Fruit fly (Drosophila melanogaster) whole organism, embryonic: ENCODE data around the gene fz4.
A peak's percentile ranks its signal among the peaks of the same experiment; 100 is the strongest.

ENCODE experiments used
- B-H1 ChIP-seq: fragments of 200-800 bp; sonication (Bioruptor generic); IDR thresholded peaks from 3 replicates; pipeline ENCODE4 v1.3.6; 2022; ENCODE audit warnings: missing biosample characterization, missing genetic modification characterization
- BEAF-32 ChIP-seq: fragments of 200-800 bp; sonication (Bioruptor generic); optimal IDR thresholded peaks from 3 replicates; lab custom pipeline; 2017; ENCODE audit warnings: missing biosample characterization, missing genetic modification characterization, mild to moderate bottlenecking, moderate library complexity, missing genetic modification reagents
- CG10565 ChIP-seq: fragments of 200-800 bp; sonication (Bioruptor generic); optimal IDR thresholded peaks from 3 replicates; lab custom pipeline; 2016; ENCODE audit warnings: missing biosample characterization, mild to moderate bottlenecking, missing genetic modification characterization
- CG12104 ChIP-seq: fragments of 200-800 bp; sonication (Bioruptor generic); optimal IDR thresholded peaks from 3 replicates; lab custom pipeline; 2016; ENCODE audit warnings: missing biosample characterization, missing genetic modification characterization
- CG13296 ChIP-seq: fragments of 200-800 bp; sonication (Bioruptor generic); optimal IDR thresholded peaks from 3 replicates; lab custom pipeline; 2018; ENCODE audit warnings: missing biosample characterization, mild to moderate bottlenecking, missing genetic modification characterization
- CG15479 ChIP-seq: fragments of 200-800 bp; sonication (Bioruptor generic); optimal IDR thresholded peaks from 3 replicates; lab custom pipeline; 2019; ENCODE audit warnings: missing biosample characterization, mild to moderate bottlenecking, missing genetic modification characterization, moderate library complexity
- CG15514 ChIP-seq: fragments of 200-800 bp; sonication (Bioruptor generic); optimal IDR thresholded peaks from 3 replicates; lab custom pipeline; 2017; ENCODE audit warnings: missing biosample characterization, missing genetic modification characterization, mild to moderate bottlenecking, moderate library complexity, missing genetic modification reagents
- CG17328 ChIP-seq: fragments of 200-800 bp; sonication (Bioruptor generic); IDR thresholded peaks from 2 replicates; pipeline ENCODE4 v1.3.6; 2022; ENCODE audit warnings: missing biosample characterization, missing genetic modification characterization
- CG17912 ChIP-seq: fragments of 200-800 bp; sonication (Bioruptor generic); optimal IDR thresholded peaks from 2 replicates; lab custom pipeline; 2018; ENCODE audit warnings: missing biosample characterization, mild to moderate bottlenecking, missing genetic modification characterization
- CG18764 ChIP-seq: fragments of 200-800 bp; sonication (Bioruptor generic); optimal IDR thresholded peaks from 3 replicates; lab custom pipeline; 2016; ENCODE audit warnings: missing biosample characterization, missing genetic modification characterization
- CG2712 ChIP-seq: fragments of 200-800 bp; optimal IDR thresholded peaks from 3 replicates; lab custom pipeline; 2019; ENCODE audit warnings: missing biosample characterization, mild to moderate bottlenecking, missing genetic modification characterization, moderate library complexity
- CG3065 ChIP-seq: fragments of 200-800 bp; sonication (Bioruptor generic); optimal IDR thresholded peaks from 2 replicates; lab custom pipeline; 2016; ENCODE audit warnings: missing biosample characterization, missing genetic modification characterization
- CG31388 ChIP-seq: fragments of 200-800 bp; sonication (Bioruptor generic); optimal IDR thresholded peaks from 2 replicates; lab custom pipeline; 2016; ENCODE audit warnings: missing biosample characterization, missing genetic modification characterization
- CG34224 ChIP-seq: fragments of 200-800 bp; sonication (Bioruptor generic); IDR thresholded peaks from 3 replicates; pipeline ENCODE4 v1.3.6; 2022; ENCODE audit warnings: missing biosample characterization, missing genetic modification characterization; ENCODE audit not compliant: partially characterized antibody
- CG4282 ChIP-seq: fragments of 200-800 bp; sonication (Bioruptor generic); optimal IDR thresholded peaks from 2 replicates; lab custom pipeline; 2016; ENCODE audit warnings: missing biosample characterization, missing genetic modification characterization
- CG5180 ChIP-seq: fragments of 200-800 bp; sonication (Bioruptor generic); optimal IDR thresholded peaks from 3 replicates; lab custom pipeline; 2017; ENCODE audit warnings: missing biosample characterization, missing genetic modification characterization, mild to moderate bottlenecking, moderate library complexity, missing genetic modification reagents
- CG6654 ChIP-seq: fragments of 200-800 bp; sonication (Bioruptor generic); optimal IDR thresholded peaks from 2 replicates; lab custom pipeline; 2017; ENCODE audit warnings: missing biosample characterization, mild to moderate bottlenecking, missing genetic modification characterization
- CG6765 ChIP-seq: fragments of 200-800 bp; sonication (Bioruptor generic); optimal IDR thresholded peaks from 3 replicates; lab custom pipeline; 2017; ENCODE audit warnings: missing biosample characterization, mild to moderate bottlenecking, missing genetic modification characterization
- CG6813 ChIP-seq: fragments of 200-800 bp; sonication (Bioruptor generic); optimal IDR thresholded peaks from 2 replicates; lab custom pipeline; 2017; ENCODE audit warnings: missing biosample characterization, missing genetic modification characterization, mild to moderate bottlenecking, moderate library complexity, missing genetic modification reagents
- CG9876 ChIP-seq: fragments of 200-800 bp; sonication (Bioruptor generic); optimal IDR thresholded peaks from 2 replicates; lab custom pipeline; 2016; ENCODE audit warnings: missing biosample characterization, missing genetic modification characterization
- CoRest ChIP-seq: fragments of 200-800 bp; sonication (Bioruptor generic); optimal IDR thresholded peaks from 3 replicates; lab custom pipeline; 2018; ENCODE audit warnings: missing biosample characterization, mild to moderate bottlenecking, missing genetic modification characterization, moderate library complexity
- D ChIP-seq, 2 experiments: fragments of 200-800 bp in 1 of 2; fragments of >200 bp in 1 of 2; sonication (Bioruptor generic) in 1 of 2; optimal IDR thresholded peaks; 2 replicates in 1 of 2; 3 replicates in 1 of 2; lab custom pipeline; 2017; ENCODE audit warnings: mild to moderate bottlenecking in 1 of 2, missing biosample characterization in 1 of 2, missing genetic modification characterization in 1 of 2, missing genetic modification reagents in 1 of 2
- D19B ChIP-seq: fragments of 200-800 bp; sonication (Bioruptor generic); optimal IDR thresholded peaks from 2 replicates; lab custom pipeline; 2017; ENCODE audit warnings: missing biosample characterization, mild to moderate bottlenecking, missing genetic modification characterization
- E2f1 ChIP-seq: fragments of 200-800 bp; sonication (Bioruptor generic); IDR thresholded peaks from 2 replicates; pipeline ENCODE4 v1.3.6; 2022; ENCODE audit warnings: missing biosample characterization, missing genetic modification characterization
- Eip74EF ChIP-seq, 2 experiments: fragments of 200-800 bp in 1 of 2; fragments of >200 bp in 1 of 2; sonication (Bioruptor generic) in 1 of 2; optimal IDR thresholded peaks; 2 replicates each; lab custom pipeline; 2017 to 2019; ENCODE audit warnings: missing biosample characterization in 2 of 2, missing genetic modification characterization in 2 of 2, mild to moderate bottlenecking in 1 of 2, moderate library complexity in 1 of 2
- Fer2 ChIP-seq: fragments of 200-800 bp; sonication (Bioruptor generic); optimal IDR thresholded peaks from 2 replicates; lab custom pipeline; 2018; ENCODE audit warnings: missing biosample characterization, mild to moderate bottlenecking, missing genetic modification characterization, moderate library complexity
- HLH4C ChIP-seq: fragments of 200-800 bp; sonication (Bioruptor generic); IDR thresholded peaks from 3 replicates; pipeline ENCODE4 v1.3.6; 2022; ENCODE audit warnings: missing biosample characterization, missing genetic modification characterization; ENCODE audit not compliant: partially characterized antibody
- Hr39 ChIP-seq: fragments of >200 bp; optimal IDR thresholded peaks from 2 replicates; lab custom pipeline; 2017
- MBD-R2 ChIP-seq: fragments of 200-800 bp; sonication (Bioruptor generic); IDR thresholded peaks from 2 replicates; pipeline ENCODE4 v1.3.6; 2022; ENCODE audit warnings: missing biosample characterization, missing genetic modification characterization
- Med ChIP-seq: fragments of 200-800 bp; sonication (Bioruptor generic); peaks from one replicate; lab custom pipeline; 2016; ENCODE audit warnings: missing biosample characterization, missing genetic modification characterization, mild to moderate bottlenecking, inconsistent platforms, moderate library complexity
- Opbp ChIP-seq: fragments of 200-800 bp; sonication (Bioruptor generic); IDR thresholded peaks from 3 replicates; pipeline ENCODE4 v1.3.6; 2022; ENCODE audit warnings: missing biosample characterization, missing genetic modification characterization; ENCODE audit not compliant: partially characterized antibody
- Poxn ChIP-seq: fragments of 200-800 bp; sonication (Bioruptor generic); IDR thresholded peaks from 2 replicates; pipeline ENCODE4 v1.3.6; 2022; ENCODE audit warnings: missing biosample characterization, missing genetic modification characterization
- YL-1 ChIP-seq: fragments of 200-800 bp; sonication (Bioruptor generic); optimal IDR thresholded peaks from 3 replicates; lab custom pipeline; 2017; ENCODE audit warnings: missing biosample characterization, mild to moderate bottlenecking, missing genetic modification characterization
- al ChIP-seq: fragments of 200-800 bp; sonication (Bioruptor generic); IDR thresholded peaks from 2 replicates; pipeline ENCODE4 v1.3.6; 2022; ENCODE audit warnings: missing biosample characterization, missing genetic modification characterization
- cas ChIP-seq: fragments of 200-800 bp; sonication (Bioruptor generic); IDR thresholded peaks from 2 replicates; pipeline ENCODE4 v1.3.6; 2022; ENCODE audit warnings: missing biosample characterization, missing genetic modification characterization
- caup ChIP-seq: fragments of 200-800 bp; sonication (Bioruptor generic); optimal IDR thresholded peaks from 3 replicates; lab custom pipeline; 2017; ENCODE audit warnings: missing biosample characterization, mild to moderate bottlenecking, missing genetic modification characterization, moderate library complexity; ENCODE audit not compliant: severe bottlenecking
- disco-r ChIP-seq: fragments of 200-800 bp; sonication (Bioruptor generic); optimal IDR thresholded peaks from 2 replicates; lab custom pipeline; 2016; ENCODE audit warnings: missing biosample characterization, missing genetic modification characterization
- dmrt99B ChIP-seq: fragments of 200-800 bp; sonication (Bioruptor generic); optimal IDR thresholded peaks from 2 replicates; lab custom pipeline; 2018; ENCODE audit warnings: missing biosample characterization, mild to moderate bottlenecking, missing genetic modification characterization, moderate library complexity
- dpn ChIP-seq, 2 experiments: fragments of 200-800 bp; sonication (Bioruptor generic); optimal IDR thresholded peaks; 3 replicates each; lab custom pipeline; 2016; ENCODE audit warnings: missing biosample characterization in 2 of 2, missing genetic modification characterization in 2 of 2
- jumu ChIP-seq: fragments of 200-800 bp; sonication (Bioruptor generic); optimal IDR thresholded peaks from 3 replicates; lab custom pipeline; 2016; ENCODE audit warnings: missing biosample characterization, missing genetic modification characterization
- lola ChIP-seq, 3 experiments: fragments of >200 bp in 2 of 3; fragments of 200-800 bp in 1 of 3; sonication (Bioruptor generic) in 1 of 3; optimal IDR thresholded peaks; 2 replicates each; lab custom pipeline; 2017 to 2019; ENCODE audit warnings: missing biosample characterization in 3 of 3, missing genetic modification characterization in 3 of 3, mild to moderate bottlenecking in 1 of 3, moderate library complexity in 1 of 3
- nerfin-1 ChIP-seq: fragments of 200-800 bp; sonication (Bioruptor generic); optimal IDR thresholded peaks from 3 replicates; lab custom pipeline; 2019; ENCODE audit warnings: missing biosample characterization, mild to moderate bottlenecking, missing genetic modification characterization, moderate library complexity
- oc ChIP-seq: fragments of 200-800 bp; sonication (Bioruptor generic); optimal IDR thresholded peaks from 2 replicates; lab custom pipeline; 2018; ENCODE audit warnings: missing biosample characterization, mild to moderate bottlenecking, missing genetic modification characterization, moderate library complexity
- onecut ChIP-seq: fragments of 200-800 bp; sonication (Bioruptor generic); IDR thresholded peaks from 2 replicates; pipeline ENCODE4 v1.3.6; 2022; ENCODE audit warnings: missing biosample characterization, missing genetic modification characterization
- pzg ChIP-seq: fragments of 200-800 bp; sonication (Bioruptor generic); optimal IDR thresholded peaks from 3 replicates; lab custom pipeline; 2018; ENCODE audit warnings: missing biosample characterization, mild to moderate bottlenecking, missing genetic modification characterization, moderate library complexity
- sens ChIP-seq: fragments of 200-800 bp; sonication (Bioruptor generic); peaks from one replicate; lab custom pipeline; 2016; ENCODE audit warnings: missing biosample characterization, missing genetic modification characterization
- sima ChIP-seq: fragments of 200-800 bp; sonication (Bioruptor generic); optimal IDR thresholded peaks from 2 replicates; lab custom pipeline; 2016; ENCODE audit warnings: missing biosample characterization, missing genetic modification characterization
- sisA ChIP-seq: fragments of 200-800 bp; sonication (Bioruptor generic); IDR thresholded peaks from 2 replicates; pipeline ENCODE4 v1.3.6; 2022; ENCODE audit warnings: missing biosample characterization, missing genetic modification characterization
- stwl ChIP-seq: fragments of 200-800 bp; sonication (Bioruptor generic); optimal IDR thresholded peaks from 3 replicates; lab custom pipeline; 2018; ENCODE audit warnings: missing biosample characterization, mild to moderate bottlenecking, missing genetic modification characterization, moderate library complexity
- trh ChIP-seq: fragments of 200-800 bp; sonication (Bioruptor generic); optimal IDR thresholded peaks from 2 replicates; lab custom pipeline; 2016; ENCODE audit warnings: missing biosample characterization, missing genetic modification characterization

fz4 gene

dm6 chrX:7117729-7118128 lies 7.6 kb upstream of the fz4 start (continued):
- peak; percentile 34 for TF ChIP-seq nerfin-1 (tag; lab: Kevin White, UChicago)
- no peak for TF ChIP-seq CG31388
- no peak for TF ChIP-seq CG17912 (GFP tag; lab: Kevin White, UChicago)
- TF ChIP-seq MBD-R2 (GFP tag; lab: Robert Waterston, UW): no peak; the same call in 1 of the 2 replicates
- TF ChIP-seq al (GFP tag; lab: Robert Waterston, UW): no peak
- peak; percentile 13 for TF ChIP-seq oc (tag; lab: Kevin White, UChicago)
- TF ChIP-seq E2f1 (GFP tag; lab: Robert Waterston, UW): peak; percentile 57
- TF ChIP-seq dpn (GFP tag; optimal IDR thresholded peaks at IDR 0.05; lab: Kevin White, UChicago): peak in 1 of 2 experiments; percentile 56
- TF ChIP-seq CG12104 (GFP tag; lab: Kevin White, UChicago): peak; percentile 49
- no peak for TF ChIP-seq YL-1 (GFP tag; lab: Kevin White, UChicago)
- TF ChIP-seq trh (GFP tag; lab: Kevin White, UChicago): no peak
- TF ChIP-seq CG18764 (GFP tag; lab: Kevin White, UChicago): peak; percentile 30
- TF ChIP-seq Eip74EF (GFP tag; optimal IDR thresholded peaks at IDR 0.05; lab: Kevin White, UChicago): no peak
- no peak for TF ChIP-seq CG10565
- TF ChIP-seq onecut (GFP tag; lab: Robert Waterston, UW): peak; percentile 50
- peak; percentile 11 for TF ChIP-seq stwl (tag; lab: Kevin White, UChicago)
- peak; percentile 77 for TF ChIP-seq CG6813 (GFP tag; lab: Kevin White, UChicago)
- TF ChIP-seq HLH4C (GFP tag; lab: Robert Waterston, UW): no peak
- no peak for TF ChIP-seq CG6654 (GFP tag; lab: Kevin White, UChicago)
- peak; percentile 32 for TF ChIP-seq Fer2 (tag; lab: Kevin White, UChicago)
- TF ChIP-seq B-H1 (GFP tag; lab: Robert Waterston, UW): no peak
- TF ChIP-seq CG6765 (GFP tag; lab: Kevin White, UChicago): peak; percentile 53
- peak; percentile 35 for TF ChIP-seq caup
- no peak for TF ChIP-seq Opbp (GFP tag; lab: Robert Waterston, UW)
- no peak for TF ChIP-seq D (optimal IDR thresholded peaks at IDR 0.05; lab: Kevin White, UChicago)
- peak; percentile 45 for TF ChIP-seq D (GFP tag; optimal IDR thresholded peaks at IDR 0.05; lab: Kevin White, UChicago)
- no peak for TF ChIP-seq Hr39 (lab: Kevin White, UChicago)
- peak; percentile 74 for TF ChIP-seq CoRest
- peak; percentile 87 for TF ChIP-seq Med (GFP tag; lab: Kevin White, UChicago)
- peak; percentile 67 for TF ChIP-seq CG13296 (GFP tag; lab: Kevin White, UChicago)
- TF ChIP-seq CG4282 (GFP tag; lab: Kevin White, UChicago): no peak
- no peak for TF ChIP-seq sima (GFP tag; lab: Kevin White, UChicago)
- peak; percentile 53 for TF ChIP-seq CG15514 (GFP tag; lab: Kevin White, UChicago)
- no peak for TF ChIP-seq jumu
- TF ChIP-seq CG3065 (GFP tag; lab: Kevin White, UChicago): no peak
- TF ChIP-seq sens (GFP tag; lab: Kevin White, UChicago): peak; percentile 90
- no peak for TF ChIP-seq pzg
- no peak for TF ChIP-seq disco-r (GFP tag; lab: Kevin White, UChicago)
- no peak for TF ChIP-seq CG34224 (GFP tag; lab: Robert Waterston, UW)
- peak; percentile 73 for TF ChIP-seq dmrt99B (tag; lab: Kevin White, UChicago)
- TF ChIP-seq CG15479 (GFP tag; lab: Kevin White, UChicago): peak; percentile 18
- TF ChIP-seq CG9876 (GFP tag; lab: Kevin White, UChicago): no peak
- peak in 1 of 3 experiments; percentile 74 for TF ChIP-seq lola (GFP tag; optimal IDR thresholded peaks at IDR 0.05; lab: Kevin White, UChicago)
- peak; percentile 57 for TF ChIP-seq CG17328
- peak; percentile 17 for TF ChIP-seq D19B (GFP tag; lab: Kevin White, UChicago)
- TF ChIP-seq CG2712 (tag; lab: Kevin White, UChicago): peak; percentile 81
- peak; percentile 61 for TF ChIP-seq sisA
- no peak for TF ChIP-seq Poxn
- TF ChIP-seq BEAF-32 (GFP tag; lab: Kevin White, UChicago): no peak
- TF ChIP-seq CG5180: peak; percentile 50
- TF ChIP-seq cas (GFP tag; lab: Robert Waterston, UW): no peak
